Worm (Caenorhabditis elegans) whole organism, early embryonic: Measurements from ENCODE around the gene F19H8.2.

ENCODE experiments used
- B0310.2 ChIP-seq: sonication (generic microtip); optimal IDR thresholded peaks from 2 replicates; lab custom pipeline; 2016; ENCODE audit warnings: mild to moderate bottlenecking, missing genetic modification characterization, missing compliant biosample characterization
- ama-1 ChIP-seq: fragments of 150-350 bp; optimal IDR thresholded peaks from 2 replicates; lab custom pipeline; 2014
- ceh-13 ChIP-seq: fragments of 200-800 bp; sonication (Bioruptor generic); optimal IDR thresholded peaks from 2 replicates; lab custom pipeline; 2018; ENCODE audit warnings: mild to moderate bottlenecking, missing genetic modification characterization, missing compliant biosample characterization
- ceh-36 ChIP-seq: sonication (generic microtip); optimal IDR thresholded peaks from 2 replicates; lab custom pipeline; 2016; ENCODE audit warnings: missing genetic modification characterization, inconsistent platforms, missing compliant biosample characterization
- ets-7 ChIP-seq: sonication (generic microtip); optimal IDR thresholded peaks from 2 replicates; lab custom pipeline; 2016; ENCODE audit warnings: missing genotype, missing genetic modification characterization, missing compliant biosample characterization
- flt-1 ChIP-seq: fragments of 200-800 bp; sonication (Bioruptor generic); IDR thresholded peaks from 2 replicates; pipeline ENCODE4 v1.3.6; 2022; ENCODE audit warnings: missing genetic modification characterization, missing compliant biosample characterization
- hmbx-1 ChIP-seq: sonication (generic microtip); optimal IDR thresholded peaks from 2 replicates; lab custom pipeline; 2016; ENCODE audit warnings: mild to moderate bottlenecking, missing genetic modification characterization, missing compliant biosample characterization
- hmg-4 ChIP-seq: fragments of 200-800 bp; sonication (Bioruptor generic); optimal IDR thresholded peaks from 2 replicates; lab custom pipeline; 2018; ENCODE audit warnings: mild to moderate bottlenecking, missing genetic modification characterization, missing compliant biosample characterization
- hnd-1 ChIP-seq: sonication (generic microtip); optimal IDR thresholded peaks from 2 replicates; lab custom pipeline; 2016; ENCODE audit warnings: missing genetic modification characterization, missing compliant biosample characterization
- pes-1 ChIP-seq: fragments of 200-800 bp; sonication (Bioruptor generic); IDR thresholded peaks from 2 replicates; pipeline ENCODE4 v1.3.6; 2022; ENCODE audit warnings: missing genetic modification reagents, missing genetic modification characterization, missing compliant biosample characterization
- sea-1 ChIP-seq: fragments of 200-800 bp; sonication (Bioruptor generic); conservative IDR thresholded peaks from 2 replicates; pipeline ENCODE4 v1.3.6; 2022; ENCODE audit warnings: missing genetic modification characterization, missing compliant biosample characterization
- tbx-11 ChIP-seq: fragments of 200-800 bp; sonication (Bioruptor generic); IDR thresholded peaks from 2 replicates; pipeline ENCODE4 v1.3.6; 2022; ENCODE audit warnings: missing genetic modification characterization, missing compliant biosample characterization

DNA sequence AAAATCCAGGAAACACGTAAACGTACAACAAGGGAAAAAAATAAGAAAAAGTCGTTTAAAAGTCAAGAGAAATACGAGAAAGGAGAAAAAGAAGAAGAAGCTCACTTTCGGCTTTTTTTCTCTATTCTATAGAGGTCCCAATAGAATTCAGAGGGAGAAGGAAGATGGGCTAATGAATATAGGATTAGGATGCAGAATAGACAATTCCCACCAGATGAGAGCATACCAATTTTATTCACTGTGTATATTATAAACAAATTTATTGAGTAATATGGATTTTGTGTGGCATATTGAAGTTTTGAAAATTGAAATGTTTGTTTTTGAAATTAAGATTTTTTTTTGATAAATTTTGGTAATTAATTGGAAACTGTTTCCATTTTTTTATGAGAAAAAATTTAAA, 38.8 kb upstream of the F19H8.2 start:
- TF ChIP-seq sea-1 (no peak), hmbx-1 (tag; lab: Kevin White, UChicago) (no peak), B0310.2 (tag; lab: Kevin White, UChicago) (no peak), hmg-4 (GFP tag; lab: Kevin White, UChicago) (no peak), ceh-36 (tag; lab: Kevin White, UChicago) (no peak), tbx-11 (GFP tag; lab: Robert Waterston, UW) (no peak), flt-1 (no peak), pes-1 (no peak), ama-1 (lab: Kevin White, UChicago) (no peak), ceh-13 (GFP tag; lab: Kevin White, UChicago) (no peak), hnd-1 (tag; lab: Kevin White, UChicago) (no peak), ets-7 (tag; lab: Kevin White, UChicago) (no peak)
